Fruit fly (Drosophila melanogaster) whole organism, embryonic: ENCODE results near the gene Pex10.

ENCODE experiments used
- Awh ChIP-seq: fragments of 200-800 bp; sonication (Bioruptor generic); IDR thresholded peaks from 2 replicates; pipeline ENCODE4, ENCODE4 v1.3.6; 2022; ENCODE audit warnings: missing biosample characterization, missing genetic modification characterization
- Bgb ChIP-seq: fragments of 200-800 bp; sonication (Bioruptor generic); IDR thresholded peaks from 2 replicates; pipeline ENCODE4 v1.3.6; 2022; ENCODE audit warnings: missing biosample characterization, missing genetic modification characterization; ENCODE audit not compliant: partially characterized antibody
- CG10267 ChIP-seq: fragments of 200-800 bp; sonication (Bioruptor generic); optimal IDR thresholded peaks from 2 replicates; lab custom pipeline; 2018; ENCODE audit warnings: missing biosample characterization, mild to moderate bottlenecking, missing genetic modification characterization, moderate library complexity
- CG10462 ChIP-seq: fragments of 200-800 bp; sonication (Bioruptor generic); optimal IDR thresholded peaks from 2 replicates; lab custom pipeline; 2016; ENCODE audit warnings: missing biosample characterization, missing genetic modification characterization
- CG10959 ChIP-seq: fragments of 200-800 bp; sonication (Bioruptor generic); IDR thresholded peaks from 2 replicates; pipeline ENCODE4 v1.3.6; 2022; ENCODE audit warnings: missing biosample characterization, missing genetic modification characterization
- CG11695 ChIP-seq: fragments of 200-800 bp; sonication (Bioruptor generic); IDR thresholded peaks from 3 replicates; pipeline ENCODE4 v1.3.6; 2022; ENCODE audit warnings: missing biosample characterization, missing genetic modification characterization
- CG1529 ChIP-seq: fragments of 200-800 bp; sonication (Bioruptor generic); optimal IDR thresholded peaks from 3 replicates; lab custom pipeline; 2018; ENCODE audit warnings: missing biosample characterization, missing genetic modification characterization
- CG15514 ChIP-seq: fragments of 200-800 bp; sonication (Bioruptor generic); optimal IDR thresholded peaks from 3 replicates; lab custom pipeline; 2017; ENCODE audit warnings: missing biosample characterization, missing genetic modification characterization, mild to moderate bottlenecking, moderate library complexity, missing genetic modification reagents
- CG15601 ChIP-seq: fragments of 200-800 bp; sonication (Bioruptor generic); optimal IDR thresholded peaks from 3 replicates; lab custom pipeline; 2019; ENCODE audit warnings: missing biosample characterization, mild to moderate bottlenecking, missing genetic modification characterization, moderate library complexity
- CG1603 ChIP-seq: fragments of 200-800 bp; sonication (Bioruptor generic); optimal IDR thresholded peaks from 2 replicates; lab custom pipeline; 2019; ENCODE audit warnings: missing biosample characterization, mild to moderate bottlenecking, missing genetic modification characterization, moderate library complexity
- CG16815 ChIP-seq: fragments of 200-800 bp; sonication (Bioruptor generic); optimal IDR thresholded peaks from 3 replicates; lab custom pipeline; 2017; ENCODE audit warnings: missing biosample characterization, mild to moderate bottlenecking, missing genetic modification characterization
- CG3065 ChIP-seq: fragments of 200-800 bp; sonication (Bioruptor generic); optimal IDR thresholded peaks from 2 replicates; lab custom pipeline; 2016; ENCODE audit warnings: missing biosample characterization, missing genetic modification characterization
- CG31441 ChIP-seq: fragments of 200-800 bp; sonication (Bioruptor generic); IDR thresholded peaks from 2 replicates; pipeline ENCODE4 v1.3.6; 2022; ENCODE audit warnings: missing biosample characterization, missing genetic modification characterization
- CG3847 ChIP-seq: fragments of 200-800 bp; sonication (Bioruptor generic); IDR thresholded peaks from 2 replicates; pipeline ENCODE4 v1.3.6; 2022; ENCODE audit warnings: missing biosample characterization, missing genetic modification characterization
- CG4360 ChIP-seq: fragments of 200-800 bp; sonication (Bioruptor generic); IDR thresholded peaks from 2 replicates; pipeline ENCODE4 v1.3.6; 2022; ENCODE audit warnings: missing biosample characterization, missing genetic modification characterization
- CG4820 ChIP-seq: fragments of 200-800 bp; sonication (Bioruptor generic); optimal IDR thresholded peaks from 3 replicates; lab custom pipeline; 2016; ENCODE audit warnings: missing biosample characterization, missing genetic modification characterization
- CG6765 ChIP-seq: fragments of 200-800 bp; sonication (Bioruptor generic); optimal IDR thresholded peaks from 3 replicates; lab custom pipeline; 2017; ENCODE audit warnings: missing biosample characterization, mild to moderate bottlenecking, missing genetic modification characterization
- CG7745 ChIP-seq: fragments of 200-800 bp; sonication (Bioruptor generic); optimal IDR thresholded peaks from 2 replicates; lab custom pipeline; 2018; ENCODE audit warnings: missing biosample characterization, mild to moderate bottlenecking, missing genetic modification characterization, moderate library complexity
- CG7786 ChIP-seq: fragments of 200-800 bp; sonication (Bioruptor generic); optimal IDR thresholded peaks from 2 replicates; lab custom pipeline; 2016; ENCODE audit warnings: missing biosample characterization, missing genetic modification characterization
- CG9797 ChIP-seq: fragments of 200-800 bp; sonication (Bioruptor generic); optimal IDR thresholded peaks from 3 replicates; lab custom pipeline; 2018; ENCODE audit warnings: missing biosample characterization, mild to moderate bottlenecking, missing genetic modification characterization
- D ChIP-seq, 2 experiments: fragments of 200-800 bp in 1 of 2; fragments of >200 bp in 1 of 2; sonication (Bioruptor generic) in 1 of 2; optimal IDR thresholded peaks; 2 replicates in 1 of 2; 3 replicates in 1 of 2; lab custom pipeline; 2017; ENCODE audit warnings: mild to moderate bottlenecking in 1 of 2, missing biosample characterization in 1 of 2, missing genetic modification characterization in 1 of 2, missing genetic modification reagents in 1 of 2
- Ets97D ChIP-seq: fragments of 200-800 bp; sonication (Bioruptor generic); optimal IDR thresholded peaks from 3 replicates; lab custom pipeline; 2016; ENCODE audit warnings: missing biosample characterization, missing genetic modification characterization
- GATAe ChIP-seq: fragments of 200-800 bp; sonication (Bioruptor generic); conservative IDR thresholded peaks from 2 replicates; pipeline ENCODE4 v1.3.6; 2022; ENCODE audit warnings: missing biosample characterization, missing genetic modification characterization
- Hmr ChIP-seq: fragments of 200-800 bp; sonication (Bioruptor generic); optimal IDR thresholded peaks from 3 replicates; lab custom pipeline; 2017; ENCODE audit warnings: mild to moderate bottlenecking, missing biosample characterization, missing genetic modification reagents, missing genetic modification characterization
- Hr3 ChIP-seq: fragments of 200-800 bp; sonication (Bioruptor generic); optimal IDR thresholded peaks from 3 replicates; lab custom pipeline; 2016; ENCODE audit warnings: missing biosample characterization, missing genetic modification characterization
- MBD-R2 ChIP-seq: fragments of 200-800 bp; sonication (Bioruptor generic); IDR thresholded peaks from 2 replicates; pipeline ENCODE4 v1.3.6; 2022; ENCODE audit warnings: missing biosample characterization, missing genetic modification characterization
- Mrtf ChIP-seq: fragments of 200-800 bp; sonication (Bioruptor generic); IDR thresholded peaks from 3 replicates; pipeline ENCODE4 v1.3.6; 2022; ENCODE audit warnings: missing biosample characterization, missing genetic modification characterization
- Myb ChIP-seq: fragments of 200-800 bp; sonication (Bioruptor generic); optimal IDR thresholded peaks from 2 replicates; lab custom pipeline; 2016; ENCODE audit warnings: missing biosample characterization, missing genetic modification characterization
- NK7.1 ChIP-seq: fragments of 200-800 bp; sonication (Bioruptor generic); optimal IDR thresholded peaks from 3 replicates; lab custom pipeline; 2016; ENCODE audit warnings: missing biosample characterization, missing genetic modification characterization
- Scr ChIP-seq: fragments of 200-800 bp; sonication (Bioruptor generic); IDR thresholded peaks from 2 replicates; pipeline ENCODE4 v1.3.6; 2022; ENCODE audit warnings: missing biosample characterization, missing genetic modification characterization; ENCODE audit not compliant: partially characterized antibody
- bigmax ChIP-seq: fragments of 200-800 bp; sonication (Bioruptor generic); optimal IDR thresholded peaks from 2 replicates; lab custom pipeline; 2018; ENCODE audit warnings: missing biosample characterization, mild to moderate bottlenecking, missing genetic modification characterization
- dati ChIP-seq: fragments of 200-800 bp; sonication (Bioruptor generic); IDR thresholded peaks from 2 replicates; pipeline ENCODE4 v1.3.6; 2022; ENCODE audit warnings: missing biosample characterization, missing genetic modification characterization
- ems ChIP-seq: fragments of 200-800 bp; sonication (Bioruptor generic); optimal IDR thresholded peaks from 3 replicates; lab custom pipeline; 2016; ENCODE audit warnings: missing biosample characterization, missing genetic modification characterization
- fru ChIP-seq: fragments of >200 bp; optimal IDR thresholded peaks from 2 replicates; lab custom pipeline; 2017
- fu2 ChIP-seq: fragments of 200-800 bp; sonication (Bioruptor generic); optimal IDR thresholded peaks from 2 replicates; lab custom pipeline; 2016; ENCODE audit warnings: missing biosample characterization, missing genetic modification characterization
- ham ChIP-seq: fragments of 200-800 bp; sonication (Bioruptor generic); IDR thresholded peaks from 2 replicates; pipeline ENCODE4 v1.3.6; 2022; ENCODE audit warnings: missing biosample characterization, missing genetic modification characterization
- inv ChIP-seq: fragments of 200-800 bp; sonication (Bioruptor generic); IDR thresholded peaks from 2 replicates; pipeline ENCODE4 v1.3.6; 2022; ENCODE audit warnings: missing biosample characterization, missing genetic modification characterization; ENCODE audit not compliant: partially characterized antibody
- lbe ChIP-seq: fragments of 200-800 bp; sonication (Bioruptor generic); optimal IDR thresholded peaks from 2 replicates; lab custom pipeline; 2016; ENCODE audit warnings: missing biosample characterization, mild to moderate bottlenecking, missing genetic modification characterization
- lov ChIP-seq, 2 experiments: fragments of 200-800 bp in 1 of 2; fragments of >200 bp in 1 of 2; sonication (Bioruptor generic) in 1 of 2; IDR thresholded peaks in 1 of 2; optimal IDR thresholded peaks in 1 of 2; 2 replicates in 1 of 2; 3 replicates in 1 of 2; pipeline versions ENCODE4 v1.3.6 to Lab custom; 2017 to 2022; ENCODE audit warnings: missing biosample characterization in 1 of 2, missing genetic modification characterization in 1 of 2
- nerfin-2 ChIP-seq: fragments of 200-800 bp; sonication (Bioruptor generic); IDR thresholded peaks from 2 replicates; pipeline ENCODE4 v1.3.6; 2022; ENCODE audit warnings: missing biosample characterization, missing genetic modification characterization; ENCODE audit not compliant: partially characterized antibody
- psq ChIP-seq: fragments of 200-800 bp; sonication (Bioruptor generic); optimal IDR thresholded peaks from 2 replicates; lab custom pipeline; 2017; ENCODE audit warnings: missing biosample characterization, missing genetic modification characterization
- row ChIP-seq: fragments of 200-800 bp; sonication (Bioruptor generic); IDR thresholded peaks from 3 replicates; pipeline ENCODE4 v1.3.6; 2022; ENCODE audit warnings: missing biosample characterization, missing genetic modification characterization
- salm ChIP-seq: fragments of 200-800 bp; sonication (Bioruptor generic); optimal IDR thresholded peaks from 2 replicates; lab custom pipeline; 2018; ENCODE audit warnings: missing biosample characterization, mild to moderate bottlenecking, missing genetic modification characterization
- sc ChIP-seq, 3 experiments: fragments of >200 bp in 2 of 3; fragments of 200-800 bp in 1 of 3; sonication (Bioruptor generic) in 1 of 3; optimal IDR thresholded peaks; 2 replicates in 2 of 3; 3 replicates in 1 of 3; lab custom pipeline; 2017; ENCODE audit warnings: mild to moderate bottlenecking in 1 of 3, missing biosample characterization in 1 of 3, missing genetic modification characterization in 1 of 3, missing genetic modification reagents in 1 of 3
- sima ChIP-seq: fragments of 200-800 bp; sonication (Bioruptor generic); optimal IDR thresholded peaks from 2 replicates; lab custom pipeline; 2016; ENCODE audit warnings: missing biosample characterization, missing genetic modification characterization
- slou ChIP-seq: fragments of 200-800 bp; sonication (Bioruptor generic); optimal IDR thresholded peaks from 3 replicates; lab custom pipeline; 2016; ENCODE audit warnings: missing biosample characterization, missing genetic modification characterization
- so ChIP-seq: fragments of 200-800 bp; sonication (Bioruptor generic); IDR thresholded peaks from 3 replicates; pipeline ENCODE4 v1.3.6; 2022; ENCODE audit warnings: missing biosample characterization, missing genetic modification characterization
- toy ChIP-seq: fragments of 200-800 bp; sonication (Bioruptor generic); IDR thresholded peaks from 2 replicates; pipeline ENCODE4 v1.3.6; 2022; ENCODE audit warnings: missing biosample characterization, missing genetic modification characterization
- vvl ChIP-seq: fragments of 200-800 bp; sonication (Bioruptor generic); IDR thresholded peaks from 2 replicates; pipeline ENCODE4 v1.3.6; 2022; ENCODE audit warnings: missing biosample characterization, missing genetic modification characterization
- zfh2 ChIP-seq: fragments of 200-800 bp; sonication (Bioruptor generic); optimal IDR thresholded peaks from 2 replicates; lab custom pipeline; 2016; ENCODE audit warnings: missing biosample characterization, missing genetic modification characterization

Pex10 gene

DNA sequence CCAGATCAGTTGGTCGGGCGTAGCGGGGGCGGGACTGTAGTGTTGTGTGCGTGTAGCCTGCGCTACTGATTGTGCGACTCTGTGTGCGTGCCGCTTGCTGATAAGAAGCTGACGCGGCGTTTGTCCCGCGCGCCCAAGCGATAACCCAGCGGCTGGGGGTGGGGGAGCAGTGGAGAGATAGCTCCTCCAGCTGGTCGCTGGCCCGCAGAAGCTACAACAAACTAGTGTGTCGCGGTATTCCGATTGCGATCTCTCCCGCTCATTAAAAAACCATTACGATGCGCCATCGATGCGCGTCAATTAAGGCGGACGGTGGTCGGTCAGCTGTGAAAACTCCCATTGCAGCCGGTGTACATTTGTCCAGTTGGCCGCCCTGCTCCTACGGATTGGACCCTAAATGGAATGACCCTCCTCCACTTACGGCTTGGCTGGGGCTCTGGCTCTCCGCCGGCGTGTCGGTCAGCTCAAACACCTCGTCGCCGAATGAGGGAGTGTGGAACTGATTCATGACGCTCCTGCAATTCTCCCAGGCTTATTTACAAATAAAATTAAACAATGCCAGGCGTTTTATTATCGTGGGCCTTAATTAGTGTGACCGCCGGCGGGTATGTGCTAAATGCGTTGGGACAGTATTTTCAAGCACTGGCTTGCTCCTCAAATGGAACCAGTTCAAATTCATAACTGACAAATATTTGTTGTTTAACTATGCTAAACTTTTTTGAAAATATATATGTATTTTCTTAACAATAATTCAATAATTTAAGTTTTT, 44.2 kb downstream of the Pex10 start, which contains the start of gene CG12104 (continued):
- TF ChIP-seq vvl, result peak; percentile 37; the same call in 1 of the 2 replicates
- no peak for TF ChIP-seq slou (GFP tag; lab: Kevin White, UChicago)
- TF ChIP-seq CG4360 (GFP tag; lab: Robert Waterston, UW), result no peak
- no peak for TF ChIP-seq CG7745 (tag; lab: Kevin White, UChicago)
- no peak for TF ChIP-seq psq (GFP tag; lab: Kevin White, UChicago)
- no peak for TF ChIP-seq NK7.1 (GFP tag; lab: Kevin White, UChicago)
- no peak for TF ChIP-seq sima (GFP tag; lab: Kevin White, UChicago)
- peak; percentile 96 for TF ChIP-seq GATAe (GFP tag; lab: Robert Waterston, UW)
- no peak for TF ChIP-seq salm (tag; lab: Kevin White, UChicago)
- no peak for TF ChIP-seq so (GFP tag; lab: Robert Waterston, UW)
- TF ChIP-seq Mrtf (GFP tag; lab: Robert Waterston, UW), result no peak
- no peak for TF ChIP-seq fu2 (GFP tag; lab: Kevin White, UChicago)
- no peak for TF ChIP-seq toy
- TF ChIP-seq lov (optimal IDR thresholded peaks at IDR 0.05; lab: Kevin White, UChicago), result no peak
- TF ChIP-seq lov (GFP tag; IDR thresholded peaks at IDR 0.05; lab: Robert Waterston, UW), result no peak
- TF ChIP-seq CG4820 (GFP tag; lab: Kevin White, UChicago), result no peak
- TF ChIP-seq bigmax (GFP tag; lab: Kevin White, UChicago), result no peak
- TF ChIP-seq CG3847 (GFP tag; lab: Robert Waterston, UW), result no peak
- TF ChIP-seq dati (GFP tag; lab: Robert Waterston, UW), result no peak
- no peak for TF ChIP-seq ham (GFP tag; lab: Robert Waterston, UW)
- TF ChIP-seq CG3065 (GFP tag; lab: Kevin White, UChicago), result no peak
- no peak for TF ChIP-seq inv (GFP tag; lab: Robert Waterston, UW)
- no peak for TF ChIP-seq D (optimal IDR thresholded peaks at IDR 0.05; lab: Kevin White, UChicago)
- peak; percentile 14 for TF ChIP-seq D (GFP tag; optimal IDR thresholded peaks at IDR 0.05; lab: Kevin White, UChicago)
- TF ChIP-seq CG6765 (GFP tag; lab: Kevin White, UChicago), result no peak
- TF ChIP-seq CG1603, result no peak
- peak; percentile 24 for TF ChIP-seq CG10462
- TF ChIP-seq Hr3 (GFP tag; lab: Kevin White, UChicago), result no peak
- 0 out of 2 replicates have a peak, but pooled peaks have one; percentile 6 for TF ChIP-seq nerfin-2
- TF ChIP-seq zfh2 (GFP tag; lab: Kevin White, UChicago), result no peak
- TF ChIP-seq CG16815, result no peak
- TF ChIP-seq CG7786 (GFP tag; lab: Kevin White, UChicago), result no peak
- no peak for TF ChIP-seq ems
- peak; percentile 82 for TF ChIP-seq Myb
- TF ChIP-seq CG1529 (GFP tag; lab: Kevin White, UChicago), result peak; percentile 27
- TF ChIP-seq CG11695 (GFP tag; lab: Robert Waterston, UW), result no peak

DNA sequence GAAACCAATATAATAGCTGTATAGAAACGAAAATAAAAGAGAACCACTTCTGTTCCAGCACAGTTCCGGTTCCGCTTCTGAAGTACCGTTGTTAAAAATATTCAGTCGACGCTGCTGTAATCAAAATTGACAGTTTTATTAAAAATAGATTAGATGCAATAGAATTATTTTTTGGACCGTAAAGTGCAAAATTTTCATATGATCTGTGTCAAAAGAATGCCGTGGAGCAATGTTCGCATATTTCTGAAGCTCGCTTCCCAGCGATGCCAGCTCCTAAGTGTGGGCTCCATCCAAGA, 44.8 kb downstream of the Pex10 start, which contains the start of the genes CG18170 and CG33791:
Gene CG18170, plus strand, starts transcription at position 122 of the 296 bp plus-strand sequence.
Gene CG33791, plus strand, starts transcription at position 122 of the 296 bp plus-strand sequence.
- TF ChIP-seq sc (optimal IDR thresholded peaks at IDR 0.05; lab: Kevin White, UChicago) (no peak), sc (GFP tag; optimal IDR thresholded peaks at IDR 0.05; lab: Kevin White, UChicago) (peak; percentile 1), Awh (GFP tag; lab: Robert Waterston, UW) (no peak), CG10267 (tag; lab: Kevin White, UChicago) (peak; percentile 54), CG15601 (tag; lab: Kevin White, UChicago) (peak; percentile 17), Scr (GFP tag; lab: Robert Waterston, UW) (0 out of 2 replicates have a peak, but pooled peaks have one; percentile 3), fru (lab: Kevin White, UChicago) (no peak), CG15514 (GFP tag; lab: Kevin White, UChicago) (peak; percentile 98), Ets97D (GFP tag; lab: Kevin White, UChicago) (peak; percentile 52), CG10959 (no peak), row (GFP tag; lab: Robert Waterston, UW) (0 out of 3 replicates have a peak, but pooled peaks have one; percentile 0), CG9797 (peak; percentile 39), Hmr (GFP tag; lab: Kevin White, UChicago) (no peak), Bgb (GFP tag; lab: Robert Waterston, UW) (no peak), CG31441 (GFP tag; lab: Robert Waterston, UW) (0 out of 2 replicates have a peak, but pooled peaks have one; percentile 9), lbe (GFP tag; lab: Kevin White, UChicago) (no peak), MBD-R2 (GFP tag; lab: Robert Waterston, UW) (0 out of 2 replicates have a peak, but pooled peaks have one; percentile 1)
